Worm (Caenorhabditis elegans) whole organism, L1 larva: Measurements from ENCODE around the gene lin-49.

Experiments
- egl-13 ChIP-seq: sonication (generic microtip); optimal IDR thresholded peaks from 2 replicates; lab custom pipeline; 2016; ENCODE audit warnings: missing genotype, missing genetic modification reagents, missing genetic modification characterization, missing compliant biosample characterization
- lin-35 ChIP-seq, 2 experiments: fragments of 150-350 bp; optimal IDR thresholded peaks; 2 replicates each; lab custom pipeline; 2014; ENCODE audit warnings: missing biosample characterization in 2 of 2, missing genetic modification characterization in 2 of 2, missing genetic modification reagents in 2 of 2
- nhr-77 ChIP-seq: fragments of 150-350 bp; optimal IDR thresholded peaks from 2 replicates; lab custom pipeline; 2014; ENCODE audit warnings: missing biosample characterization, missing genetic modification characterization
- nhr-90 ChIP-seq: sonication (generic microtip); optimal IDR thresholded peaks from 2 replicates; lab custom pipeline; 2016; ENCODE audit warnings: mild to moderate bottlenecking, missing genetic modification characterization, missing compliant biosample characterization; ENCODE audit not compliant: poor library complexity
- pag-3 ChIP-seq: sonication (generic microtip); optimal IDR thresholded peaks from 2 replicates; lab custom pipeline; 2017; ENCODE audit warnings: missing genetic modification characterization, mild to moderate bottlenecking, missing compliant biosample characterization, antibody characterized with exemption, borderline replicate concordance; ENCODE audit not compliant: insufficient read depth
- sptf-1 ChIP-seq: fragments of 150-350 bp; optimal IDR thresholded peaks from 2 replicates; lab custom pipeline; 2014; ENCODE audit warnings: missing biosample characterization, missing genetic modification characterization
- sup-37 ChIP-seq: fragments of 200-800 bp; sonication (Bioruptor generic); optimal IDR thresholded peaks from 2 replicates; lab custom pipeline; 2018; ENCODE audit warnings: mild to moderate bottlenecking, missing genetic modification characterization, missing compliant biosample characterization
- unc-130 ChIP-seq: fragments of 150-350 bp; optimal IDR thresholded peaks from 2 replicates; lab custom pipeline; 2017; ENCODE audit warnings: missing biosample characterization, missing genetic modification characterization, inconsistent platforms
- unc-62 ChIP-seq: fragments of 150-350 bp; optimal IDR thresholded peaks from 2 replicates; lab custom pipeline; 2014; ENCODE audit warnings: missing biosample characterization, missing genetic modification reagents, missing genetic modification characterization

DNA sequence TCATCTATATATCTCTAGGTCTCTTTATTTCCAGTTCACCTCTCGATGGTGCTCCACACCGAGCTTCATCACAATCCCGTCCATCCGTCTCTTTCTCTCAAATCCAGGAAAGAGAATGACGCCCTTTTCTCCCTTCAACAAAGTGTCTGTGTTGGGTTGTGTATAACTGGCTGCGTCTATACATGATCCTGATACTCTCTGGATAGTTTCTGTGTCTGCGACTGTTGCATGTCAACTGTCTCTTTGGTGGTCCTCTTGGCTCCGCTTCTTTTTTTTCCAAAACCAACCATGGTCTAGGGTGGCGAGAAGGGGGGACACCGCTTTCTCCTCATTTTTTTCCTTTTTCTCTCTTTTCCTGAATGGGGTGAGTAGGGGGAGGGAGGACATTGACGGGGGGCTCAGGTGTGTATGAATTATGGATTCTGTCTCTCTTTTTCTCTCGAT lies 9.1 kb downstream of the lin-49 start:
- TF ChIP-seq nhr-90 (tag; lab: Kevin White, UChicago): no peak
- TF ChIP-seq sptf-1 (tag; lab: Kevin White, UChicago): no peak
- TF ChIP-seq sup-37: no peak
- no peak for TF ChIP-seq unc-62 (GFP tag; lab: Kevin White, UChicago)
- peak in 1 of 2 experiments; percentile 7 for TF ChIP-seq lin-35 (GFP tag; optimal IDR thresholded peaks at IDR 0.05; lab: Kevin White, UChicago)
- no peak for TF ChIP-seq egl-13 (tag; lab: Kevin White, UChicago)
- TF ChIP-seq unc-130 (tag; lab: Kevin White, UChicago): no peak
- peak; percentile 56 for TF ChIP-seq nhr-77 (tag; lab: Kevin White, UChicago)
- TF ChIP-seq pag-3: no peak
